Worm (Caenorhabditis elegans) whole organism, L2 larva: ENCODE data around the gene F53F4.7.

Experiments
- C34F6.9 ChIP-seq: fragments of 150-350 bp; optimal IDR thresholded peaks from 2 replicates; lab custom pipeline; 2014; ENCODE audit warnings: missing biosample characterization, missing genetic modification characterization
- F13H6.1 ChIP-seq: sonication (generic microtip); optimal IDR thresholded peaks from 2 replicates; lab custom pipeline; 2016; ENCODE audit warnings: missing genetic modification characterization, missing compliant biosample characterization
- R02D3.7 ChIP-seq: fragments of 150-350 bp; optimal IDR thresholded peaks from 2 replicates; lab custom pipeline; 2014; ENCODE audit warnings: missing biosample characterization, missing genetic modification characterization
- Y55F3AM.14 ChIP-seq: fragments of 200-800 bp; sonication (Bioruptor generic); optimal IDR thresholded peaks from 2 replicates; lab custom pipeline; 2018; ENCODE audit warnings: mild to moderate bottlenecking, missing genetic modification characterization, missing compliant biosample characterization
- ZK546.5 ChIP-seq: sonication (generic microtip); optimal IDR thresholded peaks from 2 replicates; lab custom pipeline; 2017; ENCODE audit warnings: missing biosample characterization, missing genetic modification characterization
- alr-1 ChIP-seq: fragments of 150-350 bp; optimal IDR thresholded peaks from 2 replicates; lab custom pipeline; 2014; ENCODE audit warnings: missing biosample characterization, missing genetic modification characterization
- ama-1 ChIP-seq: fragments of 150-350 bp; optimal IDR thresholded peaks from 2 replicates; lab custom pipeline; 2018; ENCODE audit warnings: inconsistent platforms
- blmp-1 ChIP-seq: sonication (generic microtip); optimal IDR thresholded peaks from 2 replicates; lab custom pipeline; 2017; ENCODE audit warnings: missing genetic modification characterization, mild to moderate bottlenecking, missing compliant biosample characterization, antibody characterized with exemption, moderate library complexity; ENCODE audit not compliant: insufficient read depth
- ceh-82 ChIP-seq: fragments of 150-350 bp; optimal IDR thresholded peaks from 2 replicates; lab custom pipeline; 2014; ENCODE audit warnings: missing biosample characterization, missing genetic modification characterization
- crh-2 ChIP-seq: sonication (generic microtip); optimal IDR thresholded peaks from 2 replicates; lab custom pipeline; 2017; ENCODE audit warnings: missing biosample characterization, missing genetic modification characterization
- egl-27 ChIP-seq: sonication (generic microtip); optimal IDR thresholded peaks from 3 replicates; lab custom pipeline; 2017; ENCODE audit warnings: missing biosample characterization, missing genetic modification reagents, missing genetic modification characterization
- elt-1 ChIP-seq: fragments of 150-350 bp; optimal IDR thresholded peaks from 2 replicates; lab custom pipeline; 2014; ENCODE audit warnings: missing biosample characterization, missing genetic modification characterization
- fos-1 ChIP-seq: fragments of 150-350 bp; optimal IDR thresholded peaks from 2 replicates; lab custom pipeline; 2014; ENCODE audit warnings: missing biosample characterization, missing genetic modification characterization
- gmeb-1 ChIP-seq: fragments of 150-350 bp; optimal IDR thresholded peaks from 2 replicates; lab custom pipeline; 2014; ENCODE audit warnings: missing biosample characterization, missing genetic modification characterization
- lin-11 ChIP-seq: fragments of 150-350 bp; sonication (generic microtip); optimal IDR thresholded peaks from 2 replicates; lab custom pipeline; 2014; ENCODE audit warnings: missing biosample characterization, missing genetic modification characterization, inconsistent platforms, mixed read lengths
- lin-13 ChIP-seq: fragments of 150-350 bp; optimal IDR thresholded peaks from 2 replicates; lab custom pipeline; 2014; ENCODE audit warnings: missing biosample characterization, missing genetic modification reagents, missing genetic modification characterization
- lin-39 ChIP-seq: fragments of 150-350 bp; optimal IDR thresholded peaks from 2 replicates; lab custom pipeline; 2014; ENCODE audit warnings: missing biosample characterization, missing genetic modification reagents, missing genetic modification characterization
- lsy-2 ChIP-seq, 2 experiments: fragments of 150-350 bp in 1 of 2; sonication (generic microtip) in 1 of 2; optimal IDR thresholded peaks; 2 replicates each; lab custom pipeline; 2014 to 2017; ENCODE audit warnings: missing biosample characterization in 2 of 2, missing genetic modification characterization in 2 of 2
- mab-5 ChIP-seq: fragments of 150-350 bp; optimal IDR thresholded peaks from 2 replicates; lab custom pipeline; 2014; ENCODE audit warnings: missing biosample characterization, missing genetic modification characterization
- mbf-1 ChIP-seq: sonication (generic microtip); optimal IDR thresholded peaks from 2 replicates; lab custom pipeline; 2017; ENCODE audit warnings: missing biosample characterization, missing genetic modification characterization
- mdl-1 ChIP-seq, 2 experiments: fragments of 150-350 bp in 1 of 2; sonication (generic microtip) in 1 of 2; optimal IDR thresholded peaks; 2 replicates each; lab custom pipeline; 2017; ENCODE audit warnings: missing biosample characterization in 2 of 2, missing genetic modification characterization in 2 of 2
- nhr-10 ChIP-seq: sonication (generic microtip); optimal IDR thresholded peaks from 2 replicates; lab custom pipeline; 2017; ENCODE audit warnings: missing biosample characterization, missing genetic modification characterization
- nhr-11 ChIP-seq: fragments of 150-350 bp; optimal IDR thresholded peaks from 2 replicates; lab custom pipeline; 2014; ENCODE audit warnings: missing biosample characterization, missing genetic modification characterization
- nhr-12 ChIP-seq: fragments of 150-350 bp; optimal IDR thresholded peaks from 2 replicates; lab custom pipeline; 2014; ENCODE audit warnings: missing biosample characterization, missing genetic modification characterization
- nhr-129 ChIP-seq: fragments of 150-350 bp; optimal IDR thresholded peaks from 2 replicates; lab custom pipeline; 2014; ENCODE audit warnings: missing biosample characterization, missing genetic modification characterization
- nhr-21 ChIP-seq: fragments of 150-350 bp; optimal IDR thresholded peaks from 2 replicates; lab custom pipeline; 2014; ENCODE audit warnings: missing biosample characterization, missing genetic modification characterization
- nhr-237 ChIP-seq: fragments of 150-350 bp; optimal IDR thresholded peaks from 2 replicates; lab custom pipeline; 2014; ENCODE audit warnings: missing biosample characterization, missing genetic modification characterization
- nhr-25 ChIP-seq: fragments of 150-350 bp; sonication (generic microtip); optimal IDR thresholded peaks from 3 replicates; lab custom pipeline; 2014; ENCODE audit warnings: missing biosample characterization, missing genetic modification characterization
- nhr-6 ChIP-seq: fragments of 150-350 bp; optimal IDR thresholded peaks from 2 replicates; lab custom pipeline; 2014; ENCODE audit warnings: missing biosample characterization, missing genetic modification characterization
- nhr-77 ChIP-seq: fragments of 150-350 bp; optimal IDR thresholded peaks from 2 replicates; lab custom pipeline; 2014; ENCODE audit warnings: missing biosample characterization, missing genetic modification characterization
- peb-1 ChIP-seq: fragments of 150-350 bp; optimal IDR thresholded peaks from 2 replicates; lab custom pipeline; 2014; ENCODE audit warnings: missing biosample characterization, missing genetic modification characterization
- sem-4 ChIP-seq: fragments of 150-350 bp; optimal IDR thresholded peaks from 2 replicates; lab custom pipeline; 2014; ENCODE audit warnings: missing biosample characterization, missing genetic modification reagents, missing genetic modification characterization
- skn-1 ChIP-seq: sonication (generic microtip); optimal IDR thresholded peaks from 2 replicates; lab custom pipeline; 2017; ENCODE audit warnings: missing biosample characterization, missing genetic modification characterization
- sma-3 ChIP-seq: sonication (generic microtip); optimal IDR thresholded peaks from 2 replicates; lab custom pipeline; 2016; ENCODE audit warnings: missing genetic modification reagents, missing genetic modification characterization, missing compliant biosample characterization
- sma-9 ChIP-seq, 2 experiments: fragments of 150-350 bp in 1 of 2; sonication (generic microtip) in 1 of 2; optimal IDR thresholded peaks; 2 replicates each; lab custom pipeline; 2014 to 2016; ENCODE audit warnings: missing genetic modification characterization in 2 of 2, mild to moderate bottlenecking in 1 of 2, missing biosample characterization in 1 of 2, missing compliant biosample characterization in 1 of 2, missing genetic modification reagents in 1 of 2, moderate library complexity in 1 of 2
- snpc-4 ChIP-seq: fragments of 150-350 bp; optimal IDR thresholded peaks from 2 replicates; lab custom pipeline; 2014; ENCODE audit warnings: missing biosample characterization, missing genetic modification characterization
- unc-39 ChIP-seq: fragments of 150-350 bp; optimal IDR thresholded peaks from 2 replicates; lab custom pipeline; 2014; ENCODE audit warnings: missing biosample characterization, missing genetic modification characterization
- unc-55 ChIP-seq: fragments of 150-350 bp; sonication (generic microtip); optimal IDR thresholded peaks from 3 replicates; lab custom pipeline; 2014; ENCODE audit warnings: missing biosample characterization, missing genetic modification reagents, missing genetic modification characterization
- unc-62 ChIP-seq: fragments of 150-350 bp; optimal IDR thresholded peaks from 2 replicates; lab custom pipeline; 2014; ENCODE audit warnings: missing biosample characterization, missing genetic modification reagents, missing genetic modification characterization
- zag-1 ChIP-seq: fragments of 150-350 bp; optimal IDR thresholded peaks from 2 replicates; lab custom pipeline; 2014; ENCODE audit warnings: missing biosample characterization, missing genetic modification characterization
- ztf-1 ChIP-seq: fragments of 200-800 bp; sonication (Bioruptor generic); conservative IDR thresholded peaks from 2 replicates; pipeline ENCODE4 v1.3.6; 2022; ENCODE audit warnings: missing genetic modification characterization, missing compliant biosample characterization
- ztf-4 ChIP-seq: fragments of 150-350 bp; optimal IDR thresholded peaks from 2 replicates; lab custom pipeline; 2014; ENCODE audit warnings: missing biosample characterization, missing genetic modification characterization

F53F4.7 gene

DNA sequence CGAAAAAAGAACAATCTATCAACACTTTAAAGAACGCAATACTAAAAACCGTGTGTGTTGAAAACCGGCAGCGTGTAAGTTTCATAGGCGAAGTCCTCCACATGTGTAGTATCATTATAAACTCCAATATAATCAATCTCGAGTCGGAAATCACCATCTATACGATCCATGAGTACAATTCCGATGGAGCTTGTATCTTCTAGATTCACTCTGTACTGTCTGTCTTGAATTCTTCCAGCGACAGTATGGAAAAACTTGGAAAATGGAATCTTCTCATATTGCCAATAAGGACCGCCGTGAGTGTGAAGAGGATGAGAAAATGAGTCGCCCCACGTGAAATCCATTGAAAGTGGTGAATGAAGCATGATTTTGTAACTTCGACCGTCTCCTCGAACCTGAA, 46.8 kb downstream of the F53F4.7 start (continued):
- no peak for TF ChIP-seq skn-1 (tag; lab: Kevin White, UChicago)
- no peak for TF ChIP-seq F13H6.1 (tag; lab: Kevin White, UChicago)
- no peak for TF ChIP-seq mbf-1 (tag; lab: Kevin White, UChicago)
- TF ChIP-seq, all 48 proteins: peak for 6

DNA sequence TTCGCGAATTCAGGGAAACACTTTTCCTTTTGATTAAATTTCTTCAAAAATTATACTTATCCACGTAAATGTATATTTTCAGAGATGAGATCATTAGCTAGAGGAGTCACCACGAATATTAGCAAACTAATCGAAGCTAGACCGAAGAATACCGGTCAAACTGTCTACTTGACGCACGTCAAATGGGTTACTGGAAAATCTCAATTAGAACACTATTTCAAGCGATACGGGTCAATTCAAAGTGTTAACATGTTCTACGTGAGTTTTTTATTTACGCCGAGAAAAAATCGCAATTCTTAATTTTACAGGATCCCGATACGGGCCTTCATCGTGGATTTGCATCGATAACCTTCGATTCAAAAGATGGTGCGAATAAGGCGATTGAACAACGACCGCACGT, 48.0 kb downstream of the F53F4.7 start, which contains the start of gene slrp-1:
TSS of gene slrp-1 (plus strand) at position 83 of the 400 bp plus-strand sequence.
- TF ChIP-seq ZK546.5 (tag; lab: Kevin White, UChicago) (no peak), F13H6.1 (tag; lab: Kevin White, UChicago) (no peak), unc-39 (tag; lab: Kevin White, UChicago) (no peak), nhr-11 (no peak), lsy-2 (tag; optimal IDR thresholded peaks at IDR 0.05; lab: Kevin White, UChicago) (no peak), nhr-21 (tag; lab: Kevin White, UChicago) (no peak), sma-9 (GFP tag; optimal IDR thresholded peaks at IDR 0.05; lab: Kevin White, UChicago) (no peak), sma-9 (tag; optimal IDR thresholded peaks at IDR 0.05; lab: Kevin White, UChicago) (no peak)

DNA sequence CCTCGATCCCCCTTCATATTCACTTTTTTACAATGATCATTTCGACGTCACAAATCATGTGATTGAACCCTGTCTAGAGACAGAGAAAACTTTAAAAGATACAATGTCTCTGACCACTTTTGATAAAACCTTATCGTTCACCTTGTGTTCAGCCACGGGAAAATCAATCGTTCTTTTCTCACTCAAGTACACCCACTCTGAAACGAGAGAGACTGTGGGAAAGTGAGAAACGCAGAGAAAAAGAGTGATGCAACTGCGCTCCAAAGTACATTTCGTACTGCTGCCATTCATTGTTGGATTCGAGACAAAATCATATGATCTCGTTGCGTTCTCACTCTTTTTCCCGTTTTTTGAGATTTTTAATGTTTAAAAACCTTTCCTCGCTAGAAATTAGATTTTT, 48.6 kb downstream of the F53F4.7 start:
- TF ChIP-seq ama-1 (lab: Kevin White, UChicago), result peak; percentile 76
- peak; percentile 94 for TF ChIP-seq nhr-25
- peak; percentile 76 for TF ChIP-seq ztf-4
- peak; percentile 89 for TF ChIP-seq sma-9 (GFP tag; optimal IDR thresholded peaks at IDR 0.05; lab: Kevin White, UChicago)
- no peak for TF ChIP-seq sma-9 (tag; optimal IDR thresholded peaks at IDR 0.05; lab: Kevin White, UChicago)
- TF ChIP-seq lin-39 (tag; lab: Kevin White, UChicago), result no peak
- peak; percentile 75 for TF ChIP-seq blmp-1 (tag; lab: Kevin White, UChicago)
- peak; percentile 98 for TF ChIP-seq nhr-129
- TF ChIP-seq unc-39 (tag; lab: Kevin White, UChicago), result no peak
- peak; percentile 59 for TF ChIP-seq mab-5
- peak; percentile 98 for TF ChIP-seq C34F6.9 (tag; lab: Kevin White, UChicago)
- TF ChIP-seq ZK546.5 (tag; lab: Kevin White, UChicago), result no peak
- TF ChIP-seq R02D3.7 (tag; lab: Kevin White, UChicago), result no peak
- TF ChIP-seq unc-62 (GFP tag; lab: Kevin White, UChicago), result no peak
- no peak for TF ChIP-seq alr-1 (tag; lab: Kevin White, UChicago)
- TF ChIP-seq egl-27 (tag; lab: Kevin White, UChicago), result peak; percentile 4
- no peak for TF ChIP-seq nhr-237
- peak; percentile 22 for TF ChIP-seq ceh-82 (tag; lab: Kevin White, UChicago)
- TF ChIP-seq crh-2 (tag; lab: Kevin White, UChicago), result peak; percentile 96
- peak; percentile 85 for TF ChIP-seq unc-55 (GFP tag; lab: Kevin White, UChicago)
- TF ChIP-seq nhr-6 (tag; lab: Kevin White, UChicago), result no peak
- TF ChIP-seq F13H6.1 (tag; lab: Kevin White, UChicago), result peak; percentile 87
- peak; percentile 56 for TF ChIP-seq zag-1
- peak; percentile 88 for TF ChIP-seq fos-1
- TF ChIP-seq snpc-4, result peak; percentile 83
- no peak for TF ChIP-seq ztf-1 (GFP tag; lab: Robert Waterston, UW)
- TF ChIP-seq nhr-10 (tag; lab: Kevin White, UChicago), result no peak
- TF ChIP-seq peb-1 (tag; lab: Kevin White, UChicago), result no peak
- peak; percentile 68 for TF ChIP-seq lin-13 (GFP tag; lab: Kevin White, UChicago)
- TF ChIP-seq gmeb-1 (tag; lab: Kevin White, UChicago), result peak; percentile 88
- TF ChIP-seq lsy-2 (tag; optimal IDR thresholded peaks at IDR 0.05; lab: Kevin White, UChicago), result peak; percentile 47 to 91
- TF ChIP-seq mdl-1 (tag; optimal IDR thresholded peaks at IDR 0.05; lab: Kevin White, UChicago), result peak in 1 of 2 experiments; percentile 65
- peak; percentile 95 for TF ChIP-seq sma-3
- TF ChIP-seq nhr-21 (tag; lab: Kevin White, UChicago), result peak; percentile 96
- peak; percentile 61 for TF ChIP-seq sem-4 (tag; lab: Kevin White, UChicago)
- TF ChIP-seq mbf-1 (tag; lab: Kevin White, UChicago), result no peak

DNA sequence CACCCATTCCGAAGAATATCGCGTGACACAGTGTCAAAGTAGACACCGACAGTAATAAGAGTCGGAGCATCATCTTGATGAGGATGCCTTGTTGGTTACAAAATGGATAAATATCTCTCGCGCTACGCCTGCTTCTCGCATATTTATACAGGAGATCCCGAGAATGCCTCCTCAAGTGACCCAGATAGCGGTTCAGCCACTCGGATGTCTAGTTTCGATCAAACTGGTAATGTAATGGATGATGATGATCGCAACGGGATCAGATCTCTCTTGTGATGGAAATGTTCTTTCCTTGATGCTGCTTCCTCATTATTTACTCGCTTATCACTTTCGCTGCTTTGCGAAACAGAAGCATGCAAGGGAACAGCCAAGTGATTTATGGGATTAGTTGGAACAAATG, 49.9 kb downstream of the F53F4.7 start, which contains the start of gene grl-17:
TSS of gene grl-17 (minus strand) at position 101 of the 400 bp plus-strand sequence.
- TF ChIP-seq lsy-2 (tag; optimal IDR thresholded peaks at IDR 0.05; lab: Kevin White, UChicago) (no peak), ztf-1 (GFP tag; lab: Robert Waterston, UW) (no peak), mab-5 (no peak), unc-39 (tag; lab: Kevin White, UChicago) (no peak), nhr-129 (no peak), lin-39 (tag; lab: Kevin White, UChicago) (no peak), lin-13 (GFP tag; lab: Kevin White, UChicago) (no peak), nhr-77 (tag; lab: Kevin White, UChicago) (no peak), ZK546.5 (tag; lab: Kevin White, UChicago) (no peak), zag-1 (no peak), nhr-12 (no peak), lin-11 (tag; lab: Kevin White, UChicago) (no peak), elt-1 (tag; lab: Kevin White, UChicago) (no peak), Y55F3AM.14 (GFP tag; lab: Kevin White, UChicago) (no peak), snpc-4 (no peak), ceh-82 (tag; lab: Kevin White, UChicago) (no peak), mbf-1 (tag; lab: Kevin White, UChicago) (no peak)
